Worm (Caenorhabditis elegans): ENCODE results near the gene pdf-1.

DNA sequence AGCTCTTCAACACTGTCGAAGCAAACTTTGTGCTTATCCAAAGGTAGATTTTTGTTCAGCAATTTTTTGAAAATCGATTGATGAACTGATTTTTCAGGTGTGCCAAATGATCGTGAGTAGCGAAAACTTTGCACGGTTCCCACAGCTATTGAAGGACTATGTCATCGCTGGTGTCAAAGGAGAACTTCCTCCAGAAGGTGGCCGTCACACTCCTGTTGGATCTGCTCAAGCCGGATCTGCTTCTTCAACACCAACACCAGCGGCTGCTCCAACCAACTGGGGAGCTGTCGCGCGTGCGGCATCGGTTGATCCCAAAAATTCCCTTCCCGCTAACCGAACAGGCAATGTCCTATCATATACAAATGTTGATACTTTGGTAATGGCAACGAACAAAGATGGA, 41.1 kb upstream of the pdf-1 start:
- TF ChIP-seq med-1 (GFP tag; optimal IDR thresholded peaks at IDR 0.05; ENCODE audit: insufficient read depth) (no peak), flt-1 (GFP tag; IDR thresholded peaks at IDR 0.05) (no peak), T22C8.4 (GFP tag; IDR thresholded peaks at IDR 0.05) (no peak), cog-1 (tag; optimal IDR thresholded peaks at IDR 0.05) (no peak), tab-1 (GFP tag; IDR thresholded peaks at IDR 0.05) (no peak)
